Worm (Caenorhabditis elegans) whole organism, midembryonic: ENCODE results near the gene math-22.
"Not testable (repeated sequence)": the region's sequence is repeated elsewhere in the genome, so short reads cannot be mapped to it uniquely, and the experiment has no call there.

ENCODE experiments used
- T22C8.4 ChIP-seq: fragments of 200-800 bp; sonication (Bioruptor generic); IDR thresholded peaks from 2 replicates; pipeline ENCODE4 v1.3.6; 2022; ENCODE audit warnings: missing genetic modification characterization, missing compliant biosample characterization
- cog-1 ChIP-seq: sonication (generic microtip); optimal IDR thresholded peaks from 2 replicates; lab custom pipeline; 2016; ENCODE audit warnings: missing genetic modification characterization, missing compliant biosample characterization
- flt-1 ChIP-seq: fragments of 200-800 bp; sonication (Bioruptor generic); IDR thresholded peaks from 2 replicates; pipeline ENCODE4 v1.3.6; 2022; ENCODE audit warnings: missing genetic modification characterization, missing compliant biosample characterization
- med-1 ChIP-seq: sonication (generic microtip); optimal IDR thresholded peaks from 2 replicates; lab custom pipeline; 2017; ENCODE audit warnings: missing genetic modification characterization, mild to moderate bottlenecking, missing compliant biosample characterization, antibody characterized with exemption, missing genetic modification reagents; ENCODE audit not compliant: insufficient read depth
- ztf-23 ChIP-seq: fragments of 200-800 bp; sonication (Bioruptor generic); IDR thresholded peaks from 2 replicates; pipeline ENCODE4 v1.3.6; 2022; ENCODE audit warnings: missing genetic modification reagents, missing genetic modification characterization, missing compliant biosample characterization
- ztf-29 ChIP-seq: fragments of 200-800 bp; sonication (Bioruptor generic); IDR thresholded peaks from 2 replicates; pipeline ENCODE4 v1.3.6; 2022; ENCODE audit warnings: missing genetic modification reagents, missing genetic modification characterization, missing compliant biosample characterization

DNA sequence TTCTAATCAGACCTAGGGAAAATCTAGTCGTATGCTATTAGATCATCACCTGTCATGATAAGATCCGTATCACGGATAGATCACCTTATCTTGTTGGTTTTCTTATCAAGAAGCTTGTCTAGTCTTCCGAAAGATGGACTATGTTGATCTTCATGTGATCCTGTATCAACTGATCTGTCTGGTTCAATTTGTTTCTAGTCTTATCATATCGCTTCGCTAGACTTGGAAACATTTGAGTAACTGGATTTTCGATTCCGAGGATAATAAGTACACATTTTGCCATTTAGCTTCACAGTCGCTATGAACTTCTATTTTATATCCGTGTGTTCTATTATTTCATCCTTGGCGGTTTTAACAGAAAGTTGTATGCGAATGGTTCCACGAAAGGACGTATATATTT, 43.2 kb downstream of the math-22 start, which contains the start of gene ZK250.2:
- TF ChIP-seq ztf-29 (GFP tag; lab: Robert Waterston, UW); T22C8.4 (GFP tag; lab: Robert Waterston, UW); cog-1; flt-1 (GFP tag; lab: Robert Waterston, UW); ztf-23; med-1: not testable (repeated sequence)
